Worm (Caenorhabditis elegans): Measurements from ENCODE around the gene irg-6.

Gene irg-6

DNA sequence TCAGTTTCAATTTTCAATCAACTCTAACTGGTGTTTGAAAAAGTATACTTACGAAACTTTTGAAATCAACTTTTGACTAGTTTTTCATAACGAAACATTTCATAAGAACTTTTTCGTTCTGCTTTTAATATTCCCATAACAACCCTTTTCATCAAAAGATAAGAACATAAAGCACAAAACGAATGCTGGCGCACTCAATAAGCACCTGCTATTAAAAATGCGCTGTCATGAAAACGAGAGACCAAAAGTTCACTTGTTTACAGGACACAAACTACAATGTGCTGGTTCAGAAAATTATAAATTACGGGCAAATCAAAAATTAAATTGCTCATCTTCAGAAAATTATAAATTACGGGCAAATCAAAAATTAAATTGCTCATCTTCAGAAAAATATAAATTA lies 23.7 kb downstream of the irg-6 start:
- no peak for TF ChIP-seq mep-1 (tag; optimal IDR thresholded peaks at IDR 0.05)
- TF ChIP-seq zag-1 (tag; optimal IDR thresholded peaks at IDR 0.05): no peak
- TF ChIP-seq aly-2 (tag; optimal IDR thresholded peaks at IDR 0.05): no peak
- TF ChIP-seq dmd-8 (GFP tag; IDR thresholded peaks at IDR 0.05): no peak
- no peak for TF ChIP-seq snpc-4 (tag; optimal IDR thresholded peaks at IDR 0.05)
- no peak for TF ChIP-seq saeg-2 (GFP tag; IDR thresholded peaks at IDR 0.05)
- no peak for TF ChIP-seq mxl-2 (GFP tag; conservative IDR thresholded peaks at IDR 0.05)
- TF ChIP-seq nhr-237 (tag; optimal IDR thresholded peaks at IDR 0.05): no peak
- no peak for TF ChIP-seq F37D6.2 (tag; optimal IDR thresholded peaks at IDR 0.05)
- TF ChIP-seq aha-1 (tag): no peak
- TF ChIP-seq F44E2.7 (GFP tag; IDR thresholded peaks at IDR 0.05): no peak
- TF ChIP-seq dve-1 (tag; optimal IDR thresholded peaks at IDR 0.05; ENCODE audit: insufficient read depth): peak; percentile 66
- TF ChIP-seq zfp-2 (tag; optimal IDR thresholded peaks at IDR 0.05): no peak
- TF ChIP-seq ceh-82 (tag; optimal IDR thresholded peaks at IDR 0.05): no peak
- no peak for TF ChIP-seq madf-5 (GFP tag; IDR thresholded peaks at IDR 0.05)
- no peak for TF ChIP-seq lin-39 (tag; optimal IDR thresholded peaks at IDR 0.05)
- no peak for TF ChIP-seq egl-27 (tag; optimal IDR thresholded peaks at IDR 0.05)
- TF ChIP-seq attf-4 (tag; optimal IDR thresholded peaks at IDR 0.05): no peak
- TF ChIP-seq daf-8 (GFP tag; IDR thresholded peaks at IDR 0.05): no peak
- TF ChIP-seq ceh-44 (GFP tag; IDR thresholded peaks at IDR 0.05): no peak
- TF ChIP-seq unc-130 (GFP tag; optimal IDR thresholded peaks at IDR 0.05): no peak
- TF ChIP-seq skn-1 (tag; optimal IDR thresholded peaks at IDR 0.05): no peak
- TF ChIP-seq zfp-3 (GFP tag; conservative IDR thresholded peaks at IDR 0.05): no peak
- TF ChIP-seq hlh-11 (tag; optimal IDR thresholded peaks at IDR 0.05): peak; percentile 4
- no peak for TF ChIP-seq mdt-29 (GFP tag; IDR thresholded peaks at IDR 0.05)
- peak; percentile 82 for TF ChIP-seq dmd-6 (GFP tag; IDR thresholded peaks at IDR 0.05)
- no peak for TF ChIP-seq fos-1 (tag; optimal IDR thresholded peaks at IDR 0.05)
- TF ChIP-seq nhr-10 (tag; optimal IDR thresholded peaks at IDR 0.05): no peak
- 0 out of 2 replicates have a peak, but pooled peaks have one; percentile 47 for TF ChIP-seq php-3 (GFP tag; IDR thresholded peaks at IDR 0.05)
- TF ChIP-seq Y48G9A.11 (GFP tag; IDR thresholded peaks at IDR 0.05): no peak
- no peak for TF ChIP-seq spr-1 (tag; optimal IDR thresholded peaks at IDR 0.05)
- TF ChIP-seq lir-3 (tag; optimal IDR thresholded peaks at IDR 0.05): no peak
- no peak for TF ChIP-seq lin-38 (GFP tag; IDR thresholded peaks at IDR 0.05)
- no peak for TF ChIP-seq lin-15B (tag; optimal IDR thresholded peaks at IDR 0.05)
- no peak for TF ChIP-seq daf-19 (GFP tag; conservative IDR thresholded peaks at IDR 0.05)
- no peak for TF ChIP-seq hlh-30 (tag; optimal IDR thresholded peaks at IDR 0.05; ENCODE audit: insufficient read depth)
- no peak for TF ChIP-seq zip-2 (tag; optimal IDR thresholded peaks at IDR 0.05)
- no peak for TF ChIP-seq nhr-25 (tag; optimal IDR thresholded peaks at IDR 0.05; ENCODE audit: borderline replicate concordance, insufficient read depth)
- no peak for TF ChIP-seq ZK546.5 (tag; optimal IDR thresholded peaks at IDR 0.05)
- TF ChIP-seq lim-7 (GFP tag; IDR thresholded peaks at IDR 0.05): no peak
- TF ChIP-seq F10B5.3 (tag; optimal IDR thresholded peaks at IDR 0.05): no peak
- no peak for TF ChIP-seq mdl-1 (tag; optimal IDR thresholded peaks at IDR 0.05)
- peak; percentile 64 for TF ChIP-seq nhr-28 (tag; optimal IDR thresholded peaks at IDR 0.05)
- no peak for TF ChIP-seq unc-39 (tag; optimal IDR thresholded peaks at IDR 0.05)
- TF ChIP-seq pqm-1 (tag; optimal IDR thresholded peaks at IDR 0.05): peak; percentile 62
- no peak for TF ChIP-seq nhr-77 (tag; optimal IDR thresholded peaks at IDR 0.05)
- no peak for TF ChIP-seq arid-1 (GFP tag; conservative IDR thresholded peaks at IDR 0.05)
- TF ChIP-seq set-16 (GFP tag; IDR thresholded peaks at IDR 0.05): no peak
- TF ChIP-seq ztf-11 (tag; optimal IDR thresholded peaks at IDR 0.05): no peak
- no peak for TF ChIP-seq lin-1 (GFP tag; IDR thresholded peaks at IDR 0.05)
- TF ChIP-seq nhr-42 (GFP tag; IDR thresholded peaks at IDR 0.05): no peak
- TF ChIP-seq tra-1 (GFP tag; IDR thresholded peaks at IDR 0.05): no peak
- no peak for TF ChIP-seq lin-13 (GFP tag; optimal IDR thresholded peaks at IDR 0.05)

Measured in whole organism, L4 larva.